Worm (Caenorhabditis elegans): ENCODE results near the gene ufl-1.

ufl-1 gene

ce11 chrIV:7057677-7058076 lies 21.0 kb upstream of the ufl-1 start, which contains the start of gene srx-50:
Gene srx-50, plus strand, starts transcription at chrIV:7057977.
- TF ChIP-seq sem-2 (GFP tag; optimal IDR thresholded peaks at IDR 0.05), result no peak
- no peak for TF ChIP-seq lsy-2 (tag; optimal IDR thresholded peaks at IDR 0.05)
- TF ChIP-seq pha-4 (tag; optimal IDR thresholded peaks at IDR 0.05), result no peak
- no peak for TF ChIP-seq unc-62 (GFP tag; optimal IDR thresholded peaks at IDR 0.05)
- TF ChIP-seq nhr-2 (tag; optimal IDR thresholded peaks at IDR 0.05), result no peak
- no peak for TF ChIP-seq M03D4.4 (tag; optimal IDR thresholded peaks at IDR 0.05)
- no peak for TF ChIP-seq ceh-43 (GFP tag; optimal IDR thresholded peaks at IDR 0.05)
- TF ChIP-seq nhr-12 (tag; optimal IDR thresholded peaks at IDR 0.05), result no peak
- TF ChIP-seq drap-1 (GFP tag; optimal IDR thresholded peaks at IDR 0.05), result no peak
- no peak for TF ChIP-seq ztf-11 (tag; optimal IDR thresholded peaks at IDR 0.05)
- no peak for TF ChIP-seq cnd-1 (tag; optimal IDR thresholded peaks at IDR 0.05)
- no peak for TF ChIP-seq nhr-76 (tag; optimal IDR thresholded peaks at IDR 0.05)
- no peak for TF ChIP-seq bed-3 (GFP tag; optimal IDR thresholded peaks at IDR 0.05)
- TF ChIP-seq unc-120 (tag; optimal IDR thresholded peaks at IDR 0.05; ENCODE audit: poor library complexity, severe bottlenecking), result no peak
- no peak for TF ChIP-seq sptf-1 (tag; optimal IDR thresholded peaks at IDR 0.05)
- no peak for TF ChIP-seq nhr-28 (tag; optimal IDR thresholded peaks at IDR 0.05)
- TF ChIP-seq elt-3 (tag; optimal IDR thresholded peaks at IDR 0.05), result no peak

- no peak for TF ChIP-seq sem-2 (GFP tag; optimal IDR thresholded peaks at IDR 0.05)
- TF ChIP-seq ceh-83 (GFP tag; optimal IDR thresholded peaks at IDR 0.05), result no peak
- no peak for TF ChIP-seq mls-2 (tag; optimal IDR thresholded peaks at IDR 0.05)
- TF ChIP-seq nhr-76 (tag; optimal IDR thresholded peaks at IDR 0.05), result no peak
- no peak for TF ChIP-seq mep-1 (tag; optimal IDR thresholded peaks at IDR 0.05)
- TF ChIP-seq nhr-12 (tag; optimal IDR thresholded peaks at IDR 0.05), result no peak
- no peak for TF ChIP-seq ces-1 (GFP tag; optimal IDR thresholded peaks at IDR 0.05)
- TF ChIP-seq blmp-1 (tag; optimal IDR thresholded peaks at IDR 0.05), result no peak
- no peak for TF ChIP-seq hlh-1 (tag; optimal IDR thresholded peaks at IDR 0.05)
- TF ChIP-seq lin-13 (tag; optimal IDR thresholded peaks at IDR 0.05), result no peak
- no peak for TF ChIP-seq flh-1 (GFP tag; optimal IDR thresholded peaks at IDR 0.05)
- TF ChIP-seq nhr-2 (tag; optimal IDR thresholded peaks at IDR 0.05), result no peak
- TF ChIP-seq mab-5 (tag; optimal IDR thresholded peaks at IDR 0.05), result no peak
- no peak for TF ChIP-seq drap-1 (GFP tag; optimal IDR thresholded peaks at IDR 0.05)
- no peak for TF ChIP-seq ztf-11 (tag; optimal IDR thresholded peaks at IDR 0.05)
- TF ChIP-seq zip-8 (tag; optimal IDR thresholded peaks at IDR 0.05), result no peak
- TF ChIP-seq lsy-2 (tag; optimal IDR thresholded peaks at IDR 0.05), result no peak
- TF ChIP-seq unc-120 (tag; optimal IDR thresholded peaks at IDR 0.05; ENCODE audit: poor library complexity, severe bottlenecking), result no peak
- TF ChIP-seq elt-3 (tag; optimal IDR thresholded peaks at IDR 0.05), result no peak
- no peak for TF ChIP-seq sptf-1 (tag; optimal IDR thresholded peaks at IDR 0.05)
Observed at ce11 chrIV:7052135-7052534, 15.5 kb upstream of the ufl-1 start.

- no peak for TF ChIP-seq cnd-1 (tag; optimal IDR thresholded peaks at IDR 0.05)
- TF ChIP-seq ham-2 (GFP tag; optimal IDR thresholded peaks at IDR 0.05), result no peak
- no peak for TF ChIP-seq lin-32 (GFP tag; optimal IDR thresholded peaks at IDR 0.05)
- TF ChIP-seq hlh-1 (tag; optimal IDR thresholded peaks at IDR 0.05), result no peak
- TF ChIP-seq lsy-2 (tag; optimal IDR thresholded peaks at IDR 0.05), result no peak
- TF ChIP-seq mls-2 (tag; optimal IDR thresholded peaks at IDR 0.05), result no peak
- no peak for TF ChIP-seq snpc-4 (tag; optimal IDR thresholded peaks at IDR 0.05)
- TF ChIP-seq elt-1 (tag; optimal IDR thresholded peaks at IDR 0.05; ENCODE audit: borderline replicate concordance, insufficient read depth), result no peak
- no peak for TF ChIP-seq nhr-76 (tag; optimal IDR thresholded peaks at IDR 0.05)
- TF ChIP-seq tbx-8 (GFP tag; optimal IDR thresholded peaks at IDR 0.05), result no peak
- no peak for TF ChIP-seq nhr-237 (tag; optimal IDR thresholded peaks at IDR 0.05)
- TF ChIP-seq ceh-39 (tag; optimal IDR thresholded peaks at IDR 0.05), result no peak
- no peak for TF ChIP-seq unc-39 (tag; optimal IDR thresholded peaks at IDR 0.05)
- no peak for TF ChIP-seq ceh-83 (GFP tag; optimal IDR thresholded peaks at IDR 0.05)
- TF ChIP-seq unc-62 (GFP tag; optimal IDR thresholded peaks at IDR 0.05), result no peak
Observed at ce11 chrIV:7051515-7051914, 14.9 kb upstream of the ufl-1 start.

ce11 chrIV:7049672-7050206 lies 13.1 kb upstream of the ufl-1 start, which contains the start of gene nhr-105:
Gene nhr-105, plus strand, starts transcription at chrIV:7050156.
- TF ChIP-seq bed-3 (GFP tag; optimal IDR thresholded peaks at IDR 0.05), result no peak
- TF ChIP-seq zip-8 (tag; optimal IDR thresholded peaks at IDR 0.05), result peak; percentile 18
- no peak for TF ChIP-seq nhr-28 (tag; optimal IDR thresholded peaks at IDR 0.05)
- no peak for TF ChIP-seq lin-32 (GFP tag; optimal IDR thresholded peaks at IDR 0.05)
- TF ChIP-seq unc-62 (GFP tag; optimal IDR thresholded peaks at IDR 0.05), result no peak
- no peak for TF ChIP-seq flh-1 (GFP tag; optimal IDR thresholded peaks at IDR 0.05)
- TF ChIP-seq blmp-1 (tag; optimal IDR thresholded peaks at IDR 0.05), result no peak

Data from whole organism, mixed stage, embryonic.